Worm (Caenorhabditis elegans) whole organism, L2 larva: Measurements from ENCODE around the gene pqn-79.

Source experiments
- elt-1 ChIP-seq: fragments of 150-350 bp; optimal IDR thresholded peaks from 2 replicates; lab custom pipeline; 2014; ENCODE audit warnings: missing biosample characterization, missing genetic modification characterization
- elt-3 ChIP-seq: sonication (generic microtip); optimal IDR thresholded peaks from 2 replicates; lab custom pipeline; 2017; ENCODE audit warnings: missing biosample characterization, missing genetic modification characterization
- fos-1 ChIP-seq: fragments of 150-350 bp; optimal IDR thresholded peaks from 2 replicates; lab custom pipeline; 2014; ENCODE audit warnings: missing biosample characterization, missing genetic modification characterization
- skn-1 ChIP-seq: sonication (generic microtip); optimal IDR thresholded peaks from 2 replicates; lab custom pipeline; 2017; ENCODE audit warnings: missing biosample characterization, missing genetic modification characterization
- unc-62 ChIP-seq: fragments of 150-350 bp; optimal IDR thresholded peaks from 2 replicates; lab custom pipeline; 2014; ENCODE audit warnings: missing biosample characterization, missing genetic modification reagents, missing genetic modification characterization

DNA sequence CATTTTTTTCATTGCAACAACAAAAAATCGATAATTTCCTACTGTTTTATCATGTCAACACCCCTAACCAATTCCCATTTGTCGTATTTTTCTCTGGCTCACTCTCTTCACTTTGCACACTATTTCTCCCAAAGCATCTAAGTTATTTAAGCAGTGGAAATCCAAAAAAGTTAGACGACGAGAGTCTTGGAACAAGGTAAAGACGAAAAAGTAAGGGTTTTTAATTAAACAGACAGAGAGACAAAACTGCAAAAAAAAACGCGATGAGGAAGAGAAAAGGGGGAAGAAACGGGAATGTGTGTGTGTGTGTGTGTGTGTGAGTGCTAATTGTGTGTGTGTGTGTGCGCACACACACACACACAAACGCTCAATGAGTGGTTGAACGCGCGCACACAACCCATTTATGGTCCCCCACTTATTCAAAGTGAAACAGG is 34.1 kb upstream of the pqn-79 start:
- TF ChIP-seq skn-1 (tag; lab: Kevin White, UChicago) (no peak), elt-3 (tag; lab: Kevin White, UChicago) (no peak), fos-1 (tag; lab: Kevin White, UChicago) (no peak), unc-62 (GFP tag; lab: Kevin White, UChicago) (no peak), elt-1 (tag; lab: Kevin White, UChicago) (no peak)
